Fruit fly (Drosophila melanogaster): ENCODE measurements around the gene Wnt5.

The Wnt5 gene

DNA sequence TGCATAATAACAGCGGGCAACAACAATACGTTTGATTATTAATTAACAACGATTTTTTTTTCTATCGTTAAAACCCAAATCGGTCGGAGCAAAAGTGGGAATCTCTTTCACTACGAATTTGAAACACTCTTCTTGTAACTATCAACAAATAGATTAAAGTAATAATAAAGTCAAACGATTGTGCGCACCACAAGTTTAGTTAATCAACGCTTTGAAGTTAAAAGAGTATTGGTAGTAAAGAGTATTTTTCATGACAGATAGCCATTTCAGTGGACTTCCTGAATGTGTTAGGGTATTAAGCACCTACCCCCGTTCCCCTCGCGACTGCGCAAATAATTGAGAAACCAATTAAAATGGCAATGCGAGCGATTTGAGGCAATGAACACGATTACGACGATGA lies 41.6 kb upstream of the Wnt5 start (continued):
- TF ChIP-seq lov (optimal IDR thresholded peaks at IDR 0.05) (no peak), lov (GFP tag; IDR thresholded peaks at IDR 0.05) (peak; percentile 74; the same call in 2 of the 3 replicates), Ets65A (GFP tag) (peak; percentile 96), phol (tag; optimal IDR thresholded peaks at IDR 0.05) (peak; percentile 72), E2f1 (GFP tag; IDR thresholded peaks at IDR 0.05) (peak; percentile 88), tin (GFP tag; optimal IDR thresholded peaks at IDR 0.05) (peak; percentile 66), tx (GFP tag; optimal IDR thresholded peaks at IDR 0.05) (peak; percentile 65), BEAF-32 (GFP tag; optimal IDR thresholded peaks at IDR 0.05) (no peak), Kr (GFP tag; optimal IDR thresholded peaks at IDR 0.05) (no peak), Blimp-1 (GFP tag; optimal IDR thresholded peaks at IDR 0.05) (peak; percentile 52), CG14710 (tag; optimal IDR thresholded peaks at IDR 0.05) (peak; percentile 26), cad (GFP tag; optimal IDR thresholded peaks at IDR 0.05) (no peak), CG31388 (GFP tag; optimal IDR thresholded peaks at IDR 0.05) (peak; percentile 19), CG34224 (GFP tag; IDR thresholded peaks at IDR 0.05; ENCODE audit: partially characterized antibody) (no peak), H2.0 (GFP tag; IDR thresholded peaks at IDR 0.05) (peak; percentile 70), MBD-R2 (GFP tag; IDR thresholded peaks at IDR 0.05) (peak; percentile 77), Ssrp (tag; optimal IDR thresholded peaks at IDR 0.05) (peak; percentile 69), eyg (GFP tag; optimal IDR thresholded peaks at IDR 0.05) (peak; percentile 44), fru (optimal IDR thresholded peaks at IDR 0.05) (no peak), Sry-β (GFP tag; optimal IDR thresholded peaks at IDR 0.05) (no peak), CG17328 (GFP tag; IDR thresholded peaks at IDR 0.05) (peak; percentile 73), sima (GFP tag; optimal IDR thresholded peaks at IDR 0.05) (peak; percentile 56), crp (GFP tag; optimal IDR thresholded peaks at IDR 0.05) (peak in 1 of 2 experiments; percentile 2), Bdp1 (GFP tag; optimal IDR thresholded peaks at IDR 0.05) (peak; percentile 51), z (GFP tag; IDR thresholded peaks at IDR 0.05) (no peak), CG6654 (GFP tag; optimal IDR thresholded peaks at IDR 0.05) (peak; percentile 15), wek (GFP tag; optimal IDR thresholded peaks at IDR 0.05) (peak; percentile 41), CG1647 (GFP tag; optimal IDR thresholded peaks at IDR 0.05) (peak; percentile 71), otp (GFP tag; IDR thresholded peaks at IDR 0.05) (peak; percentile 77), bab2 (GFP tag; optimal IDR thresholded peaks at IDR 0.05) (peak; percentile 75), CG6854 (GFP tag; optimal IDR thresholded peaks at IDR 0.05) (peak; percentile 46), CG7786 (GFP tag; optimal IDR thresholded peaks at IDR 0.05) (peak; percentile 73), Hr51 (GFP tag; optimal IDR thresholded peaks at IDR 0.05) (peak; percentile 46 to 88), CG8290 (GFP tag; optimal IDR thresholded peaks at IDR 0.05) (no peak), CG8290 (tag; optimal IDR thresholded peaks at IDR 0.05) (peak in 1 of 2 experiments; percentile 90), CG7372 (GFP tag; IDR thresholded peaks at IDR 0.05) (peak; percentile 88), chm (GFP tag; IDR thresholded peaks at IDR 0.05) (peak; percentile 36; the same call in 1 of the 2 replicates), en (GFP tag; optimal IDR thresholded peaks at IDR 0.05) (peak; percentile 62), HLH4C (GFP tag; IDR thresholded peaks at IDR 0.05; ENCODE audit: partially characterized antibody) (no peak), CG10267 (tag; optimal IDR thresholded peaks at IDR 0.05) (peak; percentile 60), CG5180 (GFP tag; optimal IDR thresholded peaks at IDR 0.05) (peak; percentile 62), Aef1 (GFP tag; IDR thresholded peaks at IDR 0.05) (peak; percentile 91), ewg (GFP tag; optimal IDR thresholded peaks at IDR 0.05) (peak; percentile 48), jumu (GFP tag; optimal IDR thresholded peaks at IDR 0.05) (peak; percentile 70), CG17912 (GFP tag; optimal IDR thresholded peaks at IDR 0.05) (no peak), cwo (GFP tag; optimal IDR thresholded peaks at IDR 0.05) (peak; percentile 71), CG18262 (tag; optimal IDR thresholded peaks at IDR 0.05) (peak; percentile 72), CG14014 (GFP tag; IDR thresholded peaks at IDR 0.05) (peak; percentile 89), gro (GFP tag; optimal IDR thresholded peaks at IDR 0.05) (peak; percentile 76), CG17802 (tag; optimal IDR thresholded peaks at IDR 0.05) (no peak), Mes4 (GFP tag; optimal IDR thresholded peaks at IDR 0.05) (peak; percentile 42), CG30403 (GFP tag; optimal IDR thresholded peaks at IDR 0.05) (peak; percentile 78)

Measured in whole organism, embryonic.